Fruit fly (Drosophila melanogaster) whole organism, embryonic: ENCODE data around the gene CG14309.
A peak's percentile ranks its signal among the peaks of the same experiment; 100 is the strongest.

Experiments
- Antp ChIP-seq: fragments of 200-800 bp; sonication (Bioruptor generic); optimal IDR thresholded peaks from 3 replicates; lab custom pipeline; 2016; ENCODE audit warnings: missing biosample characterization, missing genetic modification characterization
- Atf3 ChIP-seq: fragments of 200-800 bp; sonication (Bioruptor generic); optimal IDR thresholded peaks from 3 replicates; lab custom pipeline; 2016; ENCODE audit warnings: missing biosample characterization, missing genetic modification characterization
- CG10654 ChIP-seq: fragments of 200-800 bp; sonication (Bioruptor generic); optimal IDR thresholded peaks from 2 replicates; lab custom pipeline; 2016; ENCODE audit warnings: missing biosample characterization, missing genetic modification characterization
- CG11085 ChIP-seq: fragments of 200-800 bp; sonication (Bioruptor generic); IDR thresholded peaks from 2 replicates; pipeline ENCODE4 v1.3.6; 2022; ENCODE audit warnings: missing biosample characterization, missing genetic modification characterization
- CG11504 ChIP-seq: fragments of 200-800 bp; sonication (Bioruptor generic); optimal IDR thresholded peaks from 3 replicates; lab custom pipeline; 2019; ENCODE audit warnings: missing biosample characterization, mild to moderate bottlenecking, missing genetic modification characterization, moderate library complexity
- CG11696 ChIP-seq: fragments of 200-800 bp; sonication (Bioruptor generic); IDR thresholded peaks from 2 replicates; pipeline ENCODE4 v1.3.6; 2022; ENCODE audit warnings: missing biosample characterization, missing genetic modification characterization
- CG12104 ChIP-seq: fragments of 200-800 bp; sonication (Bioruptor generic); optimal IDR thresholded peaks from 3 replicates; lab custom pipeline; 2016; ENCODE audit warnings: missing biosample characterization, missing genetic modification characterization
- CG15011 ChIP-seq: fragments of 200-800 bp; sonication (Bioruptor generic); optimal IDR thresholded peaks from 3 replicates; lab custom pipeline; 2018; ENCODE audit warnings: missing biosample characterization, mild to moderate bottlenecking, missing genetic modification characterization
- CG15696 ChIP-seq: fragments of 200-800 bp; sonication (Bioruptor generic); optimal IDR thresholded peaks from 2 replicates; lab custom pipeline; 2019; ENCODE audit warnings: missing biosample characterization, mild to moderate bottlenecking, missing genetic modification characterization, moderate library complexity
- CG16779 ChIP-seq: fragments of 200-800 bp; sonication (Bioruptor generic); IDR thresholded peaks from 2 replicates; pipeline ENCODE4 v1.3.6; 2022; ENCODE audit warnings: missing biosample characterization, missing genetic modification characterization
- CG16813 ChIP-seq: fragments of 200-800 bp; sonication (Bioruptor generic); IDR thresholded peaks from 3 replicates; pipeline ENCODE4 v1.3.6; 2022; ENCODE audit warnings: missing biosample characterization, missing genetic modification characterization; ENCODE audit not compliant: partially characterized antibody
- CG17186 ChIP-seq: fragments of 200-800 bp; sonication (Bioruptor generic); optimal IDR thresholded peaks from 3 replicates; lab custom pipeline; 2017; ENCODE audit warnings: missing biosample characterization, missing genetic modification reagents, missing genetic modification characterization
- CG2202 ChIP-seq: fragments of 200-800 bp; sonication (Bioruptor generic); optimal IDR thresholded peaks from 2 replicates; lab custom pipeline; 2018; ENCODE audit warnings: missing biosample characterization, mild to moderate bottlenecking, missing genetic modification characterization
- CG30431 ChIP-seq: fragments of 200-800 bp; sonication (Bioruptor generic); optimal IDR thresholded peaks from 2 replicates; lab custom pipeline; 2017; ENCODE audit warnings: missing biosample characterization, missing genetic modification characterization
- CG42726 ChIP-seq: fragments of 200-800 bp; sonication (Bioruptor generic); IDR thresholded peaks from 2 replicates; pipeline ENCODE4 v1.3.6; 2022; ENCODE audit warnings: missing biosample characterization, missing genetic modification characterization; ENCODE audit not compliant: partially characterized antibody
- CG4854 ChIP-seq: fragments of 200-800 bp; sonication (Bioruptor generic); optimal IDR thresholded peaks from 2 replicates; lab custom pipeline; 2016; ENCODE audit warnings: missing biosample characterization, missing genetic modification characterization, inconsistent platforms
- CG6765 ChIP-seq: fragments of 200-800 bp; sonication (Bioruptor generic); optimal IDR thresholded peaks from 3 replicates; lab custom pipeline; 2017; ENCODE audit warnings: missing biosample characterization, mild to moderate bottlenecking, missing genetic modification characterization
- CG7839 ChIP-seq: fragments of 200-800 bp; sonication (Bioruptor generic); optimal IDR thresholded peaks from 3 replicates; lab custom pipeline; 2018; ENCODE audit warnings: missing biosample characterization, mild to moderate bottlenecking, missing genetic modification characterization, moderate library complexity
- CG8765 ChIP-seq: fragments of 200-800 bp; sonication (Bioruptor generic); IDR thresholded peaks from 2 replicates; pipeline ENCODE4 v1.3.6; 2022; ENCODE audit warnings: missing biosample characterization, missing genetic modification characterization
- D ChIP-seq, 2 experiments: fragments of 200-800 bp in 1 of 2; fragments of >200 bp in 1 of 2; sonication (Bioruptor generic) in 1 of 2; optimal IDR thresholded peaks; 2 replicates in 1 of 2; 3 replicates in 1 of 2; lab custom pipeline; 2017; ENCODE audit warnings: mild to moderate bottlenecking in 1 of 2, missing biosample characterization in 1 of 2, missing genetic modification characterization in 1 of 2, missing genetic modification reagents in 1 of 2
- Doc2 ChIP-seq: fragments of 200-800 bp; sonication (Bioruptor generic); IDR thresholded peaks from 2 replicates; pipeline ENCODE4 v1.3.6; 2022; ENCODE audit warnings: missing biosample characterization, missing genetic modification characterization
- ERR ChIP-seq: fragments of 200-800 bp; sonication (Bioruptor generic); optimal IDR thresholded peaks from 2 replicates; lab custom pipeline; 2016; ENCODE audit warnings: missing biosample characterization, missing genetic modification characterization
- Elba2 ChIP-seq: fragments of 200-800 bp; sonication (Bioruptor generic); optimal IDR thresholded peaks from 3 replicates; lab custom pipeline; 2016; ENCODE audit warnings: missing biosample characterization, missing genetic modification characterization
- Ets65A ChIP-seq: fragments of 200-800 bp; sonication (Bioruptor generic); peaks from one replicate; lab custom pipeline; 2016; ENCODE audit warnings: missing biosample characterization, missing genetic modification characterization
- HLH3B ChIP-seq: fragments of 200-800 bp; sonication (Bioruptor generic); IDR thresholded peaks from 2 replicates; pipeline ENCODE4 v1.3.6; 2022; ENCODE audit warnings: missing biosample characterization, missing genetic modification characterization
- Hmx ChIP-seq: fragments of 200-800 bp; sonication (Bioruptor generic); optimal IDR thresholded peaks from 2 replicates; lab custom pipeline; 2016; ENCODE audit warnings: missing biosample characterization, missing genetic modification characterization
- Hr78 ChIP-seq, 2 experiments: fragments of 200-800 bp in 1 of 2; fragments of >200 bp in 1 of 2; sonication (Bioruptor generic) in 1 of 2; optimal IDR thresholded peaks; 2 replicates each; lab custom pipeline; 2017 to 2019; ENCODE audit warnings: missing biosample characterization in 2 of 2, missing genetic modification characterization in 2 of 2, mild to moderate bottlenecking in 1 of 2, moderate library complexity in 1 of 2
- Mad ChIP-seq: fragments of 200-800 bp; sonication (Bioruptor generic); optimal IDR thresholded peaks from 2 replicates; lab custom pipeline; 2016; ENCODE audit warnings: missing biosample characterization, missing genetic modification characterization
- Ptx1 ChIP-seq: fragments of 200-800 bp; sonication (Bioruptor generic); IDR thresholded peaks from 2 replicates; pipeline ENCODE4 v1.3.6; 2022; ENCODE audit warnings: missing biosample characterization, missing genetic modification characterization
- TFAM ChIP-seq: fragments of 200-800 bp; sonication (Bioruptor generic); optimal IDR thresholded peaks from 2 replicates; lab custom pipeline; 2017; ENCODE audit warnings: missing biosample characterization, missing genetic modification characterization, inconsistent platforms
- Vsx1 ChIP-seq: fragments of 200-800 bp; sonication (Bioruptor generic); optimal IDR thresholded peaks from 2 replicates; lab custom pipeline; 2017; ENCODE audit warnings: missing biosample characterization, mild to moderate bottlenecking, missing genetic modification characterization, missing genetic modification reagents
- Xrp1 ChIP-seq: fragments of 200-800 bp; sonication (Bioruptor generic); IDR thresholded peaks from 2 replicates; pipeline ENCODE4 v1.3.6; 2022; ENCODE audit warnings: missing biosample characterization, missing genetic modification characterization
- br ChIP-seq: fragments of >200 bp; optimal IDR thresholded peaks from 2 replicates; lab custom pipeline; 2017
- cato ChIP-seq: fragments of 200-800 bp; sonication (Bioruptor generic); optimal IDR thresholded peaks from 2 replicates; lab custom pipeline; 2016; ENCODE audit warnings: missing biosample characterization, missing genetic modification characterization, borderline replicate concordance
- crc ChIP-seq: fragments of 200-800 bp; sonication (Bioruptor generic); optimal IDR thresholded peaks from 2 replicates; lab custom pipeline; 2016; ENCODE audit warnings: missing biosample characterization, missing genetic modification characterization
- dati ChIP-seq: fragments of 200-800 bp; sonication (Bioruptor generic); IDR thresholded peaks from 2 replicates; pipeline ENCODE4 v1.3.6; 2022; ENCODE audit warnings: missing biosample characterization, missing genetic modification characterization
- insv ChIP-seq, 2 experiments: fragments of 200-800 bp; sonication (Bioruptor generic); optimal IDR thresholded peaks; 3 replicates each; lab custom pipeline; 2016 to 2018; ENCODE audit warnings: missing biosample characterization in 2 of 2, missing genetic modification characterization in 2 of 2
- inv ChIP-seq: fragments of 200-800 bp; sonication (Bioruptor generic); IDR thresholded peaks from 2 replicates; pipeline ENCODE4 v1.3.6; 2022; ENCODE audit warnings: missing biosample characterization, missing genetic modification characterization; ENCODE audit not compliant: partially characterized antibody
- jigr1 ChIP-seq: fragments of 200-800 bp; sonication (Bioruptor generic); IDR thresholded peaks from 3 replicates; pipeline ENCODE4 v1.3.6; 2022; ENCODE audit warnings: missing biosample characterization, missing genetic modification characterization
- klu ChIP-seq: fragments of 200-800 bp; sonication (Bioruptor generic); IDR thresholded peaks from 2 replicates; pipeline ENCODE4 v1.3.6; 2022; ENCODE audit warnings: missing biosample characterization, missing genetic modification characterization
- kni ChIP-seq: fragments of 200-800 bp; sonication (Bioruptor generic); optimal IDR thresholded peaks from 3 replicates; lab custom pipeline; 2017; ENCODE audit warnings: mild to moderate bottlenecking, missing biosample characterization, missing genetic modification reagents, missing genetic modification characterization
- lov ChIP-seq, 2 experiments: fragments of 200-800 bp in 1 of 2; fragments of >200 bp in 1 of 2; sonication (Bioruptor generic) in 1 of 2; IDR thresholded peaks in 1 of 2; optimal IDR thresholded peaks in 1 of 2; 2 replicates in 1 of 2; 3 replicates in 1 of 2; pipeline versions ENCODE4 v1.3.6 to Lab custom; 2017 to 2022; ENCODE audit warnings: missing biosample characterization in 1 of 2, missing genetic modification characterization in 1 of 2
- nmo ChIP-seq: fragments of 200-800 bp; sonication (Bioruptor generic); optimal IDR thresholded peaks from 2 replicates; lab custom pipeline; 2018; ENCODE audit warnings: missing biosample characterization, mild to moderate bottlenecking, missing genetic modification characterization, moderate library complexity
- ranshi ChIP-seq: fragments of 200-800 bp; sonication (Bioruptor generic); IDR thresholded peaks from 2 replicates; pipeline ENCODE4 v1.3.6; 2022; ENCODE audit warnings: missing biosample characterization, missing genetic modification characterization
- shn ChIP-seq: fragments of 200-800 bp; sonication (Bioruptor generic); optimal IDR thresholded peaks from 3 replicates; lab custom pipeline; 2016; ENCODE audit warnings: missing biosample characterization, missing genetic modification characterization
- ssp ChIP-seq: fragments of 200-800 bp; sonication (Bioruptor generic); IDR thresholded peaks from 2 replicates; pipeline ENCODE4 v1.3.6; 2022; ENCODE audit warnings: missing biosample characterization, missing genetic modification characterization
- tin ChIP-seq: fragments of 200-800 bp; sonication (Bioruptor generic); optimal IDR thresholded peaks from 3 replicates; lab custom pipeline; 2016; ENCODE audit warnings: missing biosample characterization, missing genetic modification characterization
- toy ChIP-seq: fragments of 200-800 bp; sonication (Bioruptor generic); IDR thresholded peaks from 2 replicates; pipeline ENCODE4 v1.3.6; 2022; ENCODE audit warnings: missing biosample characterization, missing genetic modification characterization
- wdn ChIP-seq: fragments of 200-800 bp; sonication (Bioruptor generic); IDR thresholded peaks from 2 replicates; pipeline ENCODE4 v1.3.6; 2022; ENCODE audit warnings: missing biosample characterization, missing genetic modification characterization

Gene CG14309

DNA sequence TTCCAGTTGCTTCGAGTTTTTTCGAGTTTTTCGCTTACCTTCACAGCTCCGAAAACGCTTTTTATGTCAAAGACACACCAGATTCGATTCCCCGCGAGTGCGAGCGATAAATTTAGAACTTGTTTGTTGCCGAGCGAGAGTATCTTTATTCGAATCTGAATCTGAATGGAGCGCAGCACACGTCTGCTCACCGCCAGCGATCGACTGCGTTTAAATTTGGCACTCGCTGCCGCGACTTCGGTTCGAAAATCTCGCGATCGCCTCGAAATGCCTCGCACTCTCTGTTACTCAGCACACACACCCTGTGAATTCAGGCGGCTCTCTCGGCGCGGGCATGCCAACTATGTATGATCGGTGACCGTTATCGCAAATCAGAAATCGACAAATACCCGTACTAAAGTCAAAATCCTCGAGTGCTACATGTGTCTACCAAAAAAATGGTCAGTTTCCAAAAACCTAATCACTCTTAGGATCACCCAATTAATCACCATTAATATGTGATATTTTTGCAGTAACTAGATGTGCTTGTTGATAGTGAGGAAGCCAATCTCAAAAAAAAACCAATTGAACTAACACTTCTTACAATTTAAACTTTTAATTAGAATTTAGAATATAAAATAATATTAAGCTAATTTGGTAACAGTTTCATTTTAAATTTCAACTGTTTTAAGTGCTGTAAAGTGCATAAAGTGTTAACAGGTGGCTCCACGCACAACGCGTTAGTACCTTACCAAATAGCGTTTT lies 14.3 kb upstream of the CG14309 start, which contains the start of gene Vha100-2 (continued):
- TF ChIP-seq CG16779 (GFP tag; lab: Robert Waterston, UW) (peak; percentile 53; the same call in 1 of the 2 replicates), crc (no peak), CG11696 (no peak; the same call in 1 of the 2 replicates), dati (no peak), Elba2 (GFP tag; lab: Kevin White, UChicago) (no peak), Antp (GFP tag; lab: Kevin White, UChicago) (no peak), CG11085 (GFP tag; lab: Robert Waterston, UW) (peak; percentile 27; the same call in 1 of the 2 replicates), CG17186 (GFP tag; lab: Kevin White, UChicago) (peak; percentile 68), CG6765 (GFP tag; lab: Kevin White, UChicago) (peak; percentile 46), klu (GFP tag; lab: Robert Waterston, UW) (no peak), CG30431 (no peak), CG7839 (tag; lab: Kevin White, UChicago) (peak; percentile 1), CG15011 (GFP tag; lab: Kevin White, UChicago) (peak; percentile 8), shn (no peak), D (optimal IDR thresholded peaks at IDR 0.05; lab: Kevin White, UChicago) (no peak), D (GFP tag; optimal IDR thresholded peaks at IDR 0.05; lab: Kevin White, UChicago) (no peak), ssp (GFP tag; lab: Robert Waterston, UW) (no peak), insv (GFP tag; optimal IDR thresholded peaks at IDR 0.05; lab: Kevin White, UChicago) (peak in 1 of 2 experiments; percentile 51), lov (optimal IDR thresholded peaks at IDR 0.05; lab: Kevin White, UChicago) (no peak), lov (GFP tag; IDR thresholded peaks at IDR 0.05; lab: Robert Waterston, UW) (0 out of 3 replicates have a peak, but pooled peaks have one; percentile 55), CG10654 (GFP tag; lab: Kevin White, UChicago) (no peak), CG4854 (GFP tag; lab: Kevin White, UChicago) (no peak), Hmx (GFP tag; lab: Kevin White, UChicago) (no peak), TFAM (GFP tag; lab: Kevin White, UChicago) (no peak), Ets65A (GFP tag; lab: Kevin White, UChicago) (no peak), ranshi (GFP tag; lab: Robert Waterston, UW) (no peak; the same call in 1 of the 2 replicates), CG42726 (peak; percentile 26; the same call in 1 of the 2 replicates), HLH3B (GFP tag; lab: Robert Waterston, UW) (peak; percentile 59), toy (GFP tag; lab: Robert Waterston, UW) (no peak), Vsx1 (GFP tag; lab: Kevin White, UChicago) (peak; percentile 98), Hr78 (GFP tag; optimal IDR thresholded peaks at IDR 0.05; lab: Kevin White, UChicago) (peak in 1 of 2 experiments; percentile 29), Doc2 (GFP tag; lab: Robert Waterston, UW) (no peak), wdn (GFP tag; lab: Robert Waterston, UW) (no peak), Mad (GFP tag; lab: Kevin White, UChicago) (no peak), ERR (GFP tag; lab: Kevin White, UChicago) (no peak), tin (GFP tag; lab: Kevin White, UChicago) (no peak), jigr1 (no peak), inv (GFP tag; lab: Robert Waterston, UW) (no peak), CG12104 (no peak), Ptx1 (0 out of 2 replicates have a peak, but pooled peaks have one; percentile 20), cato (GFP tag; lab: Kevin White, UChicago) (no peak), Atf3 (GFP tag; lab: Kevin White, UChicago) (no peak), CG2202 (no peak), CG11504 (tag; lab: Kevin White, UChicago) (peak; percentile 40), CG8765 (GFP tag; lab: Robert Waterston, UW) (no peak), CG16813 (GFP tag; lab: Robert Waterston, UW) (no peak), br (lab: Kevin White, UChicago) (no peak), Xrp1 (0 out of 2 replicates have a peak, but pooled peaks have one; percentile 6), kni (peak; percentile 47), CG15696 (no peak), nmo (GFP tag; lab: Kevin White, UChicago) (peak; percentile 54)
